Worm (Caenorhabditis elegans) whole organism, young adult: ENCODE measurements around the gene vps-36.

Source experiments
- F33H1.4 ChIP-seq: fragments of 200-800 bp; sonication (Bioruptor generic); IDR thresholded peaks from 2 replicates; pipeline ENCODE4 v1.3.6; 2022; ENCODE audit warnings: missing genetic modification reagents, missing genetic modification characterization, missing compliant biosample characterization
- K12H6.12 ChIP-seq: fragments of 200-800 bp; sonication (Bioruptor generic); optimal IDR thresholded peaks from 2 replicates; lab custom pipeline; 2018; ENCODE audit warnings: mild to moderate bottlenecking, missing genetic modification characterization, missing compliant biosample characterization
- Y56A3A.18 ChIP-seq: fragments of 200-800 bp; sonication (Bioruptor generic); IDR thresholded peaks from 2 replicates; pipeline ENCODE4 v1.3.6; 2022; ENCODE audit warnings: missing genetic modification reagents, missing genetic modification characterization, missing compliant biosample characterization
- ama-1 ChIP-seq, 3 experiments: fragments of 150-350 bp in 1 of 3; sonication (generic microtip) in 2 of 3; optimal IDR thresholded peaks; 2 replicates each; lab custom pipeline; 2014 to 2018; ENCODE audit warnings: missing biosample characterization in 2 of 3, missing genetic modification characterization in 2 of 3, missing genetic modification reagents in 2 of 3
- cebp-2 ChIP-seq: fragments of 200-800 bp; sonication (Bioruptor generic); IDR thresholded peaks from 2 replicates; pipeline ENCODE4 v1.3.6; 2022; ENCODE audit warnings: missing genetic modification characterization, missing compliant biosample characterization
- ceh-27 ChIP-seq: fragments of 200-800 bp; sonication (Bioruptor generic); optimal IDR thresholded peaks from 2 replicates; lab custom pipeline; 2018; ENCODE audit warnings: mild to moderate bottlenecking, missing genetic modification characterization, moderate library complexity, missing compliant biosample characterization
- nhr-27 ChIP-seq: fragments of 200-800 bp; sonication (Bioruptor generic); optimal IDR thresholded peaks from 2 replicates; lab custom pipeline; 2018; ENCODE audit warnings: mild to moderate bottlenecking, missing genetic modification characterization, moderate library complexity, missing compliant biosample characterization
- snpc-4 ChIP-seq, 5 experiments: fragments of 150-350 bp in 1 of 5; sonication (generic microtip) in 4 of 5; optimal IDR thresholded peaks; 2 replicates each; lab custom pipeline; 2014 to 2018; ENCODE audit warnings: missing genetic modification characterization in 5 of 5, missing biosample characterization in 3 of 5, antibody characterized with exemption in 2 of 5, mild to moderate bottlenecking in 2 of 5, missing compliant biosample characterization in 2 of 5, missing genotype in 2 of 5, moderate library complexity in 2 of 5, missing genetic modification reagents in 1 of 5
- sptf-2 ChIP-seq: fragments of 200-800 bp; sonication (Bioruptor generic); optimal IDR thresholded peaks from 2 replicates; lab custom pipeline; 2018; ENCODE audit warnings: mild to moderate bottlenecking, missing genetic modification characterization, missing compliant biosample characterization
- unc-130 ChIP-seq: sonication (generic microtip); optimal IDR thresholded peaks from 2 replicates; lab custom pipeline; 2016; ENCODE audit warnings: missing genetic modification reagents, missing genetic modification characterization, missing compliant biosample characterization
- unc-62 ChIP-seq: fragments of 150-350 bp; optimal IDR thresholded peaks from 2 replicates; lab custom pipeline; 2014; ENCODE audit warnings: missing biosample characterization, missing genetic modification reagents, missing genetic modification characterization
- ztf-25 ChIP-seq: fragments of 200-800 bp; sonication (Bioruptor generic); IDR thresholded peaks from 2 replicates; pipeline ENCODE4 v1.3.6; 2022; ENCODE audit warnings: missing genetic modification reagents, missing genetic modification characterization, missing compliant biosample characterization
- ztf-28 ChIP-seq: fragments of 200-800 bp; sonication (Bioruptor generic); IDR thresholded peaks from 2 replicates; pipeline ENCODE4 v1.3.6; 2022; ENCODE audit warnings: missing genetic modification reagents, missing genetic modification characterization, missing compliant biosample characterization

- TF ChIP-seq unc-130 (GFP tag; lab: Kevin White, UChicago) (no peak), K12H6.12 (no peak), sptf-2 (GFP tag; lab: Kevin White, UChicago) (no peak), ama-1 (optimal IDR thresholded peaks at IDR 0.05; lab: Kevin White, UChicago) (no peak), ama-1 (GFP tag; optimal IDR thresholded peaks at IDR 0.05; lab: Kevin White, UChicago) (no peak), ztf-28 (GFP tag; lab: Robert Waterston, UW) (no peak), unc-62 (GFP tag; lab: Kevin White, UChicago) (no peak), snpc-4 (GFP tag; optimal IDR thresholded peaks at IDR 0.05; lab: Kevin White, UChicago) (no peak), snpc-4 (tag; optimal IDR thresholded peaks at IDR 0.05; lab: Kevin White, UChicago) (no peak), cebp-2 (no peak), Y56A3A.18 (no peak), F33H1.4 (GFP tag; lab: Robert Waterston, UW) (no peak), ceh-27 (no peak), nhr-27 (tag; lab: Kevin White, UChicago) (no peak), ztf-25 (no peak)
Observed at ce11 chrV:10949511-10949910, 11.0 kb downstream of the vps-36 start, which contains the start of gene col-153.
